Fruit fly (Drosophila melanogaster) whole organism, wandering third instar larva: ENCODE results near the gene CG44098.

Experiments used
- CG32264 ChIP-seq: fragments of 200-800 bp; sonication (Bioruptor generic); optimal IDR thresholded peaks from 2 replicates; lab custom pipeline; 2016; ENCODE audit warnings: missing biosample characterization, missing genetic modification characterization
- CG9705 ChIP-seq: fragments of 200-800 bp; sonication (Bioruptor generic); optimal IDR thresholded peaks from 2 replicates; lab custom pipeline; 2018; ENCODE audit warnings: missing biosample characterization, mild to moderate bottlenecking, missing genetic modification characterization
- CrebA ChIP-seq: fragments of 200-800 bp; sonication (Bioruptor generic); optimal IDR thresholded peaks from 2 replicates; lab custom pipeline; 2016; ENCODE audit warnings: missing biosample characterization, mild to moderate bottlenecking, missing genetic modification characterization, borderline replicate concordance
- Dfd ChIP-seq: fragments of >200 bp; optimal IDR thresholded peaks from 2 replicates; lab custom pipeline; 2017; ENCODE audit warnings: missing biosample characterization, missing genetic modification characterization
- Dif ChIP-seq: fragments of 200-275, 200-300 bp; sonication (Bioruptor generic); optimal IDR thresholded peaks from 2 replicates; lab custom pipeline; 2018; ENCODE audit warnings: missing biosample characterization, missing genetic modification characterization; ENCODE audit not compliant: partially characterized antibody
- GATAd ChIP-seq: sonication (Bioruptor generic); optimal IDR thresholded peaks from 2 replicates; lab custom pipeline; 2016; ENCODE audit warnings: missing biosample characterization, missing genetic modification characterization
- HLH106 ChIP-seq: fragments of 200-800 bp; optimal IDR thresholded peaks from 3 replicates; lab custom pipeline; 2019; ENCODE audit warnings: missing biosample characterization, mild to moderate bottlenecking, missing genetic modification characterization, moderate library complexity
- Hnf4 ChIP-seq: fragments of 200-800 bp; sonication (Bioruptor generic); optimal IDR thresholded peaks from 2 replicates; lab custom pipeline; 2016; ENCODE audit warnings: missing biosample characterization, mild to moderate bottlenecking, missing genetic modification characterization
- Hr78 ChIP-seq: fragments of >200 bp; optimal IDR thresholded peaks from 2 replicates; lab custom pipeline; 2017; ENCODE audit warnings: missing biosample characterization, missing genetic modification characterization
- Hr83 ChIP-seq: fragments of 200-300 bp; sonication (Bioruptor generic); optimal IDR thresholded peaks from 2 replicates; lab custom pipeline; 2016; ENCODE audit warnings: missing biosample characterization, mild to moderate bottlenecking, missing genetic modification characterization, moderate library complexity; ENCODE audit not compliant: poor library complexity, severe bottlenecking
- Jra ChIP-seq: sonication (Bioruptor generic); optimal IDR thresholded peaks from 2 replicates; lab custom pipeline; 2016; ENCODE audit warnings: missing biosample characterization, missing genetic modification characterization
- Mio ChIP-seq: sonication (Bioruptor generic); optimal IDR thresholded peaks from 2 replicates; lab custom pipeline; 2016; ENCODE audit warnings: missing biosample characterization, missing genetic modification characterization
- Myc ChIP-seq: fragments of >200 bp; optimal IDR thresholded peaks from 2 replicates; lab custom pipeline; 2017
- N ChIP-seq: fragments of >200 bp; optimal IDR thresholded peaks from 2 replicates; lab custom pipeline; 2018; ENCODE audit warnings: missing biosample characterization, missing external identifiers, missing genetic modification characterization
- OdsH ChIP-seq: fragments of 200-800 bp; sonication (Bioruptor generic); optimal IDR thresholded peaks from 2 replicates; lab custom pipeline; 2016; ENCODE audit warnings: missing biosample characterization, mild to moderate bottlenecking, missing genetic modification characterization
- Rel ChIP-seq, 2 experiments: fragments of 200-800 bp; sonication (Bioruptor generic) in 1 of 2; optimal IDR thresholded peaks; 2 replicates in 1 of 2; 3 replicates in 1 of 2; lab custom pipeline; 2016 to 2019; ENCODE audit warnings: mild to moderate bottlenecking in 2 of 2, missing biosample characterization in 2 of 2, missing genetic modification characterization in 2 of 2, moderate library complexity in 1 of 2
- Sp1 ChIP-seq: fragments of 200-800 bp; sonication (Bioruptor generic); optimal IDR thresholded peaks from 3 replicates; lab custom pipeline; 2019; ENCODE audit warnings: missing biosample characterization, mild to moderate bottlenecking, missing genetic modification characterization, moderate library complexity
- Vsx2 ChIP-seq: fragments of 200-300, 225-300 bp; sonication (Bioruptor generic); optimal IDR thresholded peaks from 2 replicates; lab custom pipeline; 2018; ENCODE audit warnings: missing biosample characterization, missing genetic modification characterization; ENCODE audit not compliant: partially characterized antibody
- br ChIP-seq: fragments of 200-800 bp; sonication (Bioruptor generic); optimal IDR thresholded peaks from 2 replicates; lab custom pipeline; 2016; ENCODE audit warnings: missing biosample characterization, missing genetic modification characterization
- brk ChIP-seq: fragments of 200-800 bp; sonication (Bioruptor generic); optimal IDR thresholded peaks from 2 replicates; lab custom pipeline; 2016; ENCODE audit warnings: missing biosample characterization, mild to moderate bottlenecking, missing genetic modification characterization
- dl ChIP-seq, 2 experiments: fragments of 175-275, 200-275 bp in 1 of 2; fragments of 200-275 bp in 1 of 2; sonication (Bioruptor generic); optimal IDR thresholded peaks; lab custom pipeline; 2018; ENCODE audit warnings: mild to moderate bottlenecking in 2 of 2, missing biosample characterization in 2 of 2, missing genetic modification characterization in 2 of 2, moderate library complexity in 2 of 2; ENCODE audit not compliant: partially characterized antibody in 2 of 2, insufficient read depth in 1 of 2
- dmrt93B ChIP-seq: fragments of 200-800 bp; sonication (Bioruptor generic); optimal IDR thresholded peaks from 2 replicates; lab custom pipeline; 2018; ENCODE audit warnings: missing biosample characterization, mild to moderate bottlenecking, missing genetic modification characterization
- dsf ChIP-seq: sonication (Bioruptor generic); optimal IDR thresholded peaks from 2 replicates; lab custom pipeline; 2016; ENCODE audit warnings: missing biosample characterization, missing genetic modification characterization, borderline replicate concordance
- ey ChIP-seq: fragments of 200-800 bp; sonication (Bioruptor generic); optimal IDR thresholded peaks from 2 replicates; lab custom pipeline; 2016; ENCODE audit warnings: missing biosample characterization, missing genetic modification characterization
- foxo ChIP-seq, 2 experiments: fragments of 200-800 bp; sonication (Bioruptor generic); optimal IDR thresholded peaks; 2 replicates in 1 of 2; 3 replicates in 1 of 2; lab custom pipeline; 2016 to 2017; ENCODE audit warnings: missing biosample characterization in 2 of 2, missing genetic modification characterization in 2 of 2
- fru ChIP-seq: fragments of 200-800 bp; sonication (Bioruptor generic); optimal IDR thresholded peaks from 3 replicates; lab custom pipeline; 2016; ENCODE audit warnings: missing biosample characterization, mild to moderate bottlenecking, missing genetic modification characterization
- h ChIP-seq: fragments of 200-800 bp; sonication (Bioruptor generic); optimal IDR thresholded peaks from 3 replicates; lab custom pipeline; 2016; ENCODE audit warnings: missing biosample characterization, mild to moderate bottlenecking, missing genetic modification characterization
- jim ChIP-seq: fragments of 175-275, 200-325 bp; sonication (Bioruptor generic); optimal IDR thresholded peaks from 2 replicates; lab custom pipeline; 2016; ENCODE audit warnings: missing biosample characterization, mild to moderate bottlenecking, missing genetic modification characterization
- lola ChIP-seq: fragments of >200 bp; optimal IDR thresholded peaks from 2 replicates; lab custom pipeline; 2017; ENCODE audit warnings: missing biosample characterization, missing genetic modification characterization
- pan ChIP-seq: fragments of >200 bp; optimal IDR thresholded peaks from 2 replicates; lab custom pipeline; 2017
- psq ChIP-seq: fragments of 200-800 bp; sonication (Bioruptor generic); optimal IDR thresholded peaks from 3 replicates; lab custom pipeline; 2017; ENCODE audit warnings: missing biosample characterization, mild to moderate bottlenecking, missing genetic modification characterization, moderate library complexity
- rgr ChIP-seq: fragments of 200-800 bp; sonication (Bioruptor generic); optimal IDR thresholded peaks from 3 replicates; lab custom pipeline; 2016; ENCODE audit warnings: missing biosample characterization, mild to moderate bottlenecking, missing genetic modification characterization
- sage ChIP-seq: fragments of 200-800 bp; sonication (Bioruptor generic); optimal IDR thresholded peaks from 2 replicates; lab custom pipeline; 2016; ENCODE audit warnings: missing biosample characterization, mild to moderate bottlenecking, missing genetic modification characterization
- sv ChIP-seq: fragments of 200-800 bp; sonication (Bioruptor generic); optimal IDR thresholded peaks from 3 replicates; lab custom pipeline; 2016; ENCODE audit warnings: missing biosample characterization, missing genetic modification characterization
- tai ChIP-seq: sonication (Bioruptor generic); optimal IDR thresholded peaks from 2 replicates; lab custom pipeline; 2016; ENCODE audit warnings: missing biosample characterization, missing genetic modification characterization

The CG44098 gene

dm6 chr3R:4809944-4810653 is 37.1 kb upstream of the CG44098 start:
- TF ChIP-seq brk (peak; percentile 10), CrebA (GFP tag; lab: Kevin White, UChicago) (no peak), Mio (GFP tag; lab: Kevin White, UChicago) (peak; percentile 1), fru (GFP tag; lab: Kevin White, UChicago) (peak; percentile 60), psq (peak; percentile 99), Dif (GFP tag; lab: Kevin White, UChicago) (peak; percentile 12), ey (peak; percentile 49), sv (no peak), Vsx2 (peak; percentile 33), lola (GFP tag; lab: Kevin White, UChicago) (peak; percentile 52), sage (GFP tag; lab: Kevin White, UChicago) (no peak), tai (GFP tag; lab: Kevin White, UChicago) (no peak), jim (GFP tag; lab: Kevin White, UChicago) (peak; percentile 41), dmrt93B (no peak), h (peak; percentile 67), dl (GFP tag; optimal IDR thresholded peaks at IDR 0.05; lab: Kevin White, UChicago; ENCODE audit: insufficient read depth in 1 of 2, partially characterized antibody in 2 of 2) (peak in 1 of 2 experiments; percentile 65), Sp1 (GFP tag; lab: Kevin White, UChicago) (peak; percentile 47), Hr83 (GFP tag; lab: Kevin White, UChicago) (peak; percentile 79), HLH106 (tag; lab: Kevin White, UChicago) (peak; percentile 20), Rel (GFP tag; optimal IDR thresholded peaks at IDR 0.05; lab: Kevin White, UChicago) (no peak), Rel (tag; optimal IDR thresholded peaks at IDR 0.05; lab: Kevin White, UChicago) (peak; percentile 64), foxo (GFP tag; optimal IDR thresholded peaks at IDR 0.05; lab: Kevin White, UChicago) (peak in 1 of 2 experiments; percentile 35), br (GFP tag; lab: Kevin White, UChicago) (peak; percentile 69), Dfd (peak; percentile 98), GATAd (GFP tag; lab: Kevin White, UChicago) (no peak), OdsH (peak; percentile 48), Jra (GFP tag; lab: Kevin White, UChicago) (peak; percentile 55), N (GFP tag; lab: Kevin White, UChicago) (no peak), Hnf4 (GFP tag; lab: Kevin White, UChicago) (peak; percentile 73), dsf (GFP tag; lab: Kevin White, UChicago) (no peak)

dm6 chr3R:4807582-4807981 is 34.6 kb upstream of the CG44098 start:
- TF ChIP-seq Dif (GFP tag; lab: Kevin White, UChicago) (peak; percentile 50), dl (GFP tag; optimal IDR thresholded peaks at IDR 0.05; lab: Kevin White, UChicago; ENCODE audit: insufficient read depth in 1 of 2, partially characterized antibody in 2 of 2) (peak; percentile 25 to 30), Sp1 (GFP tag; lab: Kevin White, UChicago) (no peak)

- TF ChIP-seq OdsH: peak; percentile 42
- peak; percentile 12 to 63 for TF ChIP-seq foxo (GFP tag; optimal IDR thresholded peaks at IDR 0.05; lab: Kevin White, UChicago)
- TF ChIP-seq Hr83 (GFP tag; lab: Kevin White, UChicago): peak; percentile 80
- TF ChIP-seq Dif (GFP tag; lab: Kevin White, UChicago): peak; percentile 89
- TF ChIP-seq sv: peak; percentile 42
- TF ChIP-seq Vsx2: peak; percentile 22
- TF ChIP-seq fru (GFP tag; lab: Kevin White, UChicago): peak; percentile 10
- peak; percentile 66 for TF ChIP-seq Sp1 (GFP tag; lab: Kevin White, UChicago)
- peak; percentile 18 for TF ChIP-seq Hnf4 (GFP tag; lab: Kevin White, UChicago)
- peak; percentile 42 for TF ChIP-seq rgr
- TF ChIP-seq sage (GFP tag; lab: Kevin White, UChicago): peak; percentile 66
- peak; percentile 59 for TF ChIP-seq tai (GFP tag; lab: Kevin White, UChicago)
- TF ChIP-seq h: peak; percentile 74
- no peak for TF ChIP-seq pan (lab: Kevin White, UChicago)
- TF ChIP-seq Mio (GFP tag; lab: Kevin White, UChicago): no peak
- TF ChIP-seq Myc (lab: Kevin White, UChicago): no peak
- TF ChIP-seq brk: no peak
- TF ChIP-seq dsf (GFP tag; lab: Kevin White, UChicago): peak; percentile 49
- TF ChIP-seq br (GFP tag; lab: Kevin White, UChicago): peak; percentile 4
- peak; percentile 36 for TF ChIP-seq CrebA (GFP tag; lab: Kevin White, UChicago)
- TF ChIP-seq Jra (GFP tag; lab: Kevin White, UChicago): no peak
- no peak for TF ChIP-seq CG9705 (GFP tag; lab: Kevin White, UChicago)
- no peak for TF ChIP-seq Rel (GFP tag; optimal IDR thresholded peaks at IDR 0.05; lab: Kevin White, UChicago)
- peak; percentile 43 for TF ChIP-seq Rel (tag; optimal IDR thresholded peaks at IDR 0.05; lab: Kevin White, UChicago)
- peak; percentile 76 to 80 for TF ChIP-seq dl (GFP tag; optimal IDR thresholded peaks at IDR 0.05; lab: Kevin White, UChicago; ENCODE audit: insufficient read depth in 1 of 2, partially characterized antibody in 2 of 2)
- TF ChIP-seq ey: peak; percentile 7
- peak; percentile 69 for TF ChIP-seq psq
- TF ChIP-seq CG32264 (GFP tag; lab: Kevin White, UChicago): peak; percentile 19
- TF ChIP-seq Hr78: no peak
Measured at dm6 chr3R:4806318-4806757, 33.3 kb upstream of the CG44098 start.
